Worm (Caenorhabditis elegans): ENCODE data around the gene D1086.6.

Gene D1086.6

ce11 chrV:14128858-14129257 lies 49.3 kb downstream of the D1086.6 start:
- TF ChIP-seq unc-62 (GFP tag; optimal IDR thresholded peaks at IDR 0.05 in 1 of 2) (peak in 1 of 2 experiments; percentile 45), unc-62 (tag; optimal IDR thresholded peaks at IDR 0.05) (no peak), ceh-82 (tag; optimal IDR thresholded peaks at IDR 0.05) (no peak), set-16 (GFP tag; IDR thresholded peaks at IDR 0.05) (no peak), lim-7 (GFP tag; IDR thresholded peaks at IDR 0.05) (no peak), aha-1 (tag) (peak; percentile 97)

ce11 chrV:14130226-14130625 lies 50.6 kb downstream of the D1086.6 start:
- peak in 1 of 2 experiments; percentile 57 for TF ChIP-seq unc-62 (GFP tag; optimal IDR thresholded peaks at IDR 0.05 in 1 of 2)
- TF ChIP-seq unc-62 (tag; optimal IDR thresholded peaks at IDR 0.05), result no peak
- TF ChIP-seq attf-4 (tag; optimal IDR thresholded peaks at IDR 0.05), result no peak
